Fruit fly (Drosophila melanogaster): Measurements from ENCODE around the gene CG34133.

DNA sequence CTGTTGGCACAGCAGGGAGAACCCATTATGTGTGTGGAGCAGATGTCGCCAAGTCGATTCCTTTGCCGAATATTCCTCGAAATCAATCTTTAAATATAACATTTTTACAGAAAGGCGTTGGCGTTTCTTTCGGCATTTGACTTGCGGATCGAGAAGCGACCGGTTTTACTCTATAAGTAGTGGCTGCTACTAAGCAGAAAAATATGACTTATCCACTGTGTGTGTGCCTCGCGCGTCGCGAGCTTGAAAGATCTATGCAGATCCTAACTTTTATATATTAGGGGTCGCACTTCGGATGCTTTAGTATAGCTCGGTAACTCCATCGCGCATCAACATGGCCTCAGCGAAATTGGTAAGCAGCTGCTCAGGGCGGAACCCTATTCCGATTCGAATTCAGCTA, 36.0 kb downstream of the CG34133 start, which contains the start of gene CG15515:
- TF ChIP-seq Ets65A (GFP tag) (no peak), Hmr (GFP tag; optimal IDR thresholded peaks at IDR 0.05) (no peak), CG11456 (GFP tag; IDR thresholded peaks at IDR 0.05) (no peak), CG34422 (GFP tag; IDR thresholded peaks at IDR 0.05) (no peak), CG7271 (tag; optimal IDR thresholded peaks at IDR 0.05) (no peak), tx (GFP tag; optimal IDR thresholded peaks at IDR 0.05) (no peak), esg (GFP tag; conservative IDR thresholded peaks at IDR 0.05) (no peak), CrebB (tag; optimal IDR thresholded peaks at IDR 0.05) (no peak)
